Fruit fly (Drosophila melanogaster): ENCODE data around the gene CG13907.

Gene CG13907

DNA sequence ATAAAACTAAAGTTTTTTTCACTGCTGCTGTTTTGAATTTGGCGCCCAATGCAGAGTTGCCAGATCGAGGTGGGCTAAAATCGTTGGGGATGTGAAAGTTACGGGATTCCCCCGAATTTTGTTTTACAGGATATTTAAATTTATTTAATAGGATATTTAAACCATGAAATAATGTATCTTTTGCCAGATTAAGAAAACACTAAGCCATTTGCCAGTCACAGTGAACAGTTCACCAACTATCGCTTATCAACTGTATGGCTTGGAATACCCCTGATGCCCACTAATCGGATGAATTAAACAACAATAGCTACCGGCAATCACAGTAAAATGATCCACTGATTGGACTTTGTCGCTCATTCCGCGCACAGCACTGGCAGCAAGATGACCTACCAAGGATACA lies 30.8 kb downstream of the CG13907 start, which contains the start of gene Dci (continued):
- TF ChIP-seq disco-r (GFP tag; optimal IDR thresholded peaks at IDR 0.05) (no peak), CG6813 (GFP tag; optimal IDR thresholded peaks at IDR 0.05) (no peak), Dip2 (GFP tag; IDR thresholded peaks at IDR 0.05) (no peak), fd3F (GFP tag; optimal IDR thresholded peaks at IDR 0.05) (peak; percentile 22), CG10431 (GFP tag; optimal IDR thresholded peaks at IDR 0.05) (no peak), gt (GFP tag; IDR thresholded peaks at IDR 0.05) (no peak), B-H1 (GFP tag; IDR thresholded peaks at IDR 0.05) (peak; percentile 49; the same call in 2 of the 3 replicates), CG9876 (GFP tag; optimal IDR thresholded peaks at IDR 0.05) (peak; percentile 26), unpg (GFP tag; optimal IDR thresholded peaks at IDR 0.05) (peak; percentile 63), Stat92E (GFP tag; optimal IDR thresholded peaks at IDR 0.05) (no peak), sd (tag; optimal IDR thresholded peaks at IDR 0.05) (no peak), CG1832 (GFP tag; optimal IDR thresholded peaks at IDR 0.05) (no peak), chinmo (GFP tag; IDR thresholded peaks at IDR 0.05; ENCODE audit: partially characterized antibody) (0 out of 4 replicates have a peak, but pooled peaks have one; percentile 49), ab (GFP tag; optimal IDR thresholded peaks at IDR 0.05) (peak; percentile 38), Oli (tag; optimal IDR thresholded peaks at IDR 0.05) (peak; percentile 50), ewg (GFP tag; optimal IDR thresholded peaks at IDR 0.05) (peak; percentile 46), Eip74EF (GFP tag; optimal IDR thresholded peaks at IDR 0.05) (no peak), dmrt11E (tag; optimal IDR thresholded peaks at IDR 0.05) (peak; percentile 69), CG11093 (GFP tag; IDR thresholded peaks at IDR 0.05) (peak; percentile 69; the same call in 2 of the 3 replicates), CG14667 (GFP tag; IDR thresholded peaks at IDR 0.05) (peak; percentile 55), Taf1 (GFP tag; IDR thresholded peaks at IDR 0.05) (peak; percentile 50; the same call in 1 of the 2 replicates), CG10654 (GFP tag; optimal IDR thresholded peaks at IDR 0.05) (peak; percentile 75), Drgx (GFP tag; IDR thresholded peaks at IDR 0.05) (no peak), CG8478 (optimal IDR thresholded peaks at IDR 0.05) (peak; percentile 57), klu (GFP tag; IDR thresholded peaks at IDR 0.05) (peak; percentile 37; the same call in 1 of the 2 replicates), row (GFP tag; IDR thresholded peaks at IDR 0.05) (peak; percentile 96), CG3847 (GFP tag; IDR thresholded peaks at IDR 0.05) (peak; percentile 88), CG18764 (GFP tag; optimal IDR thresholded peaks at IDR 0.05) (peak; percentile 48), gcm2 (GFP tag; optimal IDR thresholded peaks at IDR 0.05) (peak; percentile 27), E2f2 (GFP tag; IDR thresholded peaks at IDR 0.05) (peak; percentile 96), CG11456 (GFP tag; IDR thresholded peaks at IDR 0.05) (peak; percentile 79), TFAM (GFP tag; optimal IDR thresholded peaks at IDR 0.05) (no peak), CG3407 (GFP tag; optimal IDR thresholded peaks at IDR 0.05) (peak; percentile 29), CG18599 (GFP tag; optimal IDR thresholded peaks at IDR 0.05) (peak; percentile 72), D19B (GFP tag; optimal IDR thresholded peaks at IDR 0.05) (no peak), ap (GFP tag; IDR thresholded peaks at IDR 0.05) (peak; percentile 58), Adf1 (GFP tag; IDR thresholded peaks at IDR 0.05) (peak; percentile 60), CG15073 (GFP tag; optimal IDR thresholded peaks at IDR 0.05) (no peak), her (GFP tag; optimal IDR thresholded peaks at IDR 0.05) (peak; percentile 11), Med (GFP tag) (peak; percentile 97), CG12659 (GFP tag; optimal IDR thresholded peaks at IDR 0.05) (peak; percentile 65), bowl (GFP tag; IDR thresholded peaks at IDR 0.05) (peak; percentile 37; the same call in 1 of the 2 replicates), Sox102F (GFP tag; optimal IDR thresholded peaks at IDR 0.05) (peak; percentile 75), CG10565 (GFP tag; optimal IDR thresholded peaks at IDR 0.05) (no peak), Six4 (GFP tag; optimal IDR thresholded peaks at IDR 0.05) (peak; percentile 12), CG11398 (GFP tag; optimal IDR thresholded peaks at IDR 0.05) (peak; percentile 41), tll (GFP tag; optimal IDR thresholded peaks at IDR 0.05) (no peak), CG9437 (GFP tag; optimal IDR thresholded peaks at IDR 0.05) (peak; percentile 19), ato (GFP tag; IDR thresholded peaks at IDR 0.05; ENCODE audit: partially characterized antibody) (0 out of 2 replicates have a peak, but pooled peaks have one; percentile 41), CG4707 (GFP tag; optimal IDR thresholded peaks at IDR 0.05) (no peak)
